Fruit fly (Drosophila melanogaster): ENCODE measurements around the gene Zwilch.

DNA sequence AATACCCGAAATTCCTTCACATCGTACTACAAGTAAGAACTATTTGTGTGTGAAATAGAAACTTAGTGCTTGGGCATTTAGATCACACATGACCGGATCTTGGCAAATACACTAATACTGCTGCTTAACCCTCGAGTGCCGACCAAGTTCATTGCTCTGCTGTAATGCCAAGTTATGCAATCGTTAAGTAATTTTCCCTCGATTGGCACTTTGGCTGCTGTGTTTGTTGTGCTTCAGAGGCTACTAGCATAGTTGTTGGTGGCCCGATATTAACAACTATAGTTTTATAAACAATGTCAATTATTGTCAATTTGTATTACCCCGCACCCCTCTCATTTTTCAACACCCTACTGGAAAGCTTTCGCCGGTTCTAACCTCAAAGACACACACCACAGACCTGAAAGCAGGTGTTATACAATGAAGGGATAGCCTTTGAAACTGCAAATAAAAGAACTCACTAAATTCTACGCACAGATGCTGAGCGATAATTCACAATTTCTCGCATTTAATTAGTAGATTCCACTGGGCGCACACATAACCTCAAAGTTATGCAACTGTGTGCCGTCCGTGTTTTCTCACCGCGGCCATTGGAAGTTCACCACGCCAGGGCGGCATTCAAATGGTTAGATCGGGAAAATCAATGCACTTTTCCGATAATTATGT is 5.2 kb upstream of the Zwilch start:
- no peak for TF ChIP-seq CrebA (GFP tag; optimal IDR thresholded peaks at IDR 0.05; ENCODE audit: borderline replicate concordance)
- TF ChIP-seq lola (GFP tag; optimal IDR thresholded peaks at IDR 0.05): no peak
- TF ChIP-seq br (GFP tag; optimal IDR thresholded peaks at IDR 0.05): no peak
- no peak for TF ChIP-seq dsf (GFP tag; optimal IDR thresholded peaks at IDR 0.05; ENCODE audit: borderline replicate concordance)
- TF ChIP-seq CG32264 (GFP tag; optimal IDR thresholded peaks at IDR 0.05): no peak
- TF ChIP-seq h (GFP tag; optimal IDR thresholded peaks at IDR 0.05): no peak
- TF ChIP-seq Hr78 (GFP tag; optimal IDR thresholded peaks at IDR 0.05): no peak
- no peak for TF ChIP-seq usp (GFP tag; optimal IDR thresholded peaks at IDR 0.05)
- no peak for TF ChIP-seq Dfd (GFP tag; optimal IDR thresholded peaks at IDR 0.05)
- TF ChIP-seq sv (GFP tag; optimal IDR thresholded peaks at IDR 0.05): no peak

All from whole organism, wandering third instar larva.